Fruit fly (Drosophila melanogaster) whole organism, pupa: ENCODE results near the gene nis.
A peak's percentile ranks its signal among the peaks of the same experiment; 100 is the strongest.

Experiments
- CG10348 ChIP-seq: fragments of 200-800 bp; sonication (Bioruptor generic); IDR thresholded peaks from 2 replicates; pipeline ENCODE4 v1.3.6; 2022; ENCODE audit warnings: missing biosample characterization, missing genetic modification characterization
- CG12605 ChIP-seq: fragments of 200-800 bp; sonication (Bioruptor generic); IDR thresholded peaks from 2 replicates; pipeline ENCODE4 v1.3.6; 2022; ENCODE audit warnings: missing biosample characterization, missing genetic modification characterization
- CG13204 ChIP-seq: fragments of 200-800 bp; sonication (Bioruptor generic); optimal IDR thresholded peaks from 2 replicates; lab custom pipeline; 2018; ENCODE audit warnings: missing biosample characterization, mild to moderate bottlenecking, missing genetic modification characterization, moderate library complexity
- CG14655 ChIP-seq: fragments of 200-800 bp; sonication (Bioruptor generic); optimal IDR thresholded peaks from 3 replicates; lab custom pipeline; 2017; ENCODE audit warnings: mild to moderate bottlenecking, missing biosample characterization, missing genetic modification reagents, missing genetic modification characterization
- CG15710 ChIP-seq: fragments of 200-800 bp; sonication (Bioruptor generic); optimal IDR thresholded peaks from 2 replicates; lab custom pipeline; 2018; ENCODE audit warnings: missing biosample characterization, mild to moderate bottlenecking, missing genetic modification characterization, moderate library complexity
- CG17806 ChIP-seq: fragments of 200-800 bp; sonication (Bioruptor generic); optimal IDR thresholded peaks from 2 replicates; lab custom pipeline; 2018; ENCODE audit warnings: missing biosample characterization, mild to moderate bottlenecking, missing genetic modification characterization, moderate library complexity
- CG32121 ChIP-seq: fragments of 200-800 bp; sonication (Bioruptor generic); IDR thresholded peaks from 2 replicates; pipeline ENCODE4 v1.3.6; 2022; ENCODE audit warnings: missing biosample characterization, missing genetic modification characterization
- CG34367 ChIP-seq: fragments of 200-800 bp; sonication (Bioruptor generic); optimal IDR thresholded peaks from 2 replicates; lab custom pipeline; 2018; ENCODE audit warnings: missing biosample characterization, mild to moderate bottlenecking, missing genetic modification characterization
- CG4496 ChIP-seq: fragments of 200-800 bp; sonication (Bioruptor generic); IDR thresholded peaks from 3 replicates; pipeline ENCODE4 v1.3.6; 2022; ENCODE audit warnings: missing biosample characterization, missing genetic modification characterization
- CG8159 ChIP-seq: fragments of 200-800 bp; sonication (Bioruptor generic); optimal IDR thresholded peaks from 3 replicates; lab custom pipeline; 2018; ENCODE audit warnings: missing biosample characterization, mild to moderate bottlenecking, missing genetic modification characterization, moderate library complexity
- CG8301 ChIP-seq: fragments of 200-800 bp; sonication (Bioruptor generic); optimal IDR thresholded peaks from 2 replicates; lab custom pipeline; 2018; ENCODE audit warnings: missing biosample characterization, mild to moderate bottlenecking, missing genetic modification characterization
- CG9948 ChIP-seq: fragments of 200-800 bp; sonication (Bioruptor generic); optimal IDR thresholded peaks from 2 replicates; lab custom pipeline; 2018; ENCODE audit warnings: missing biosample characterization, mild to moderate bottlenecking, missing genetic modification characterization, moderate library complexity
- D1 ChIP-seq: fragments of 200-800 bp; sonication (Bioruptor generic); optimal IDR thresholded peaks from 2 replicates; lab custom pipeline; 2018; ENCODE audit warnings: missing biosample characterization, mild to moderate bottlenecking, missing genetic modification characterization, moderate library complexity
- EcR ChIP-seq: fragments of 200-800 bp; sonication (Bioruptor generic); optimal IDR thresholded peaks from 3 replicates; lab custom pipeline; 2019; ENCODE audit warnings: missing biosample characterization, missing genetic modification characterization, mild to moderate bottlenecking, moderate library complexity, missing genetic modification reagents
- Ets98B ChIP-seq: fragments of 200-800 bp; sonication (Bioruptor generic); IDR thresholded peaks from 2 replicates; pipeline ENCODE4 v1.3.6; 2022; ENCODE audit warnings: missing biosample characterization, missing genetic modification characterization
- Pif1A ChIP-seq: fragments of 200-800 bp; sonication (Bioruptor generic); optimal IDR thresholded peaks from 3 replicates; lab custom pipeline; 2016; ENCODE audit warnings: missing biosample characterization, missing genetic modification characterization
- Pif1B ChIP-seq: fragments of 200-800 bp; sonication (Bioruptor generic); optimal IDR thresholded peaks from 3 replicates; lab custom pipeline; 2016; ENCODE audit warnings: missing biosample characterization, missing genetic modification characterization
- Snoo ChIP-seq: fragments of 200-800 bp; sonication (Bioruptor generic); optimal IDR thresholded peaks from 3 replicates; lab custom pipeline; 2017; ENCODE audit warnings: missing biosample characterization, mild to moderate bottlenecking, missing genetic modification characterization, inconsistent platforms
- fd96Ca ChIP-seq: fragments of 200-800 bp; sonication (Bioruptor generic); IDR thresholded peaks from 3 replicates; pipeline ENCODE4 v1.3.6; 2022; ENCODE audit warnings: missing biosample characterization, missing genetic modification characterization
- gl ChIP-seq: fragments of 200-800 bp; sonication (Bioruptor generic); optimal IDR thresholded peaks from 2 replicates; lab custom pipeline; 2018; ENCODE audit warnings: missing biosample characterization, mild to moderate bottlenecking, missing genetic modification characterization
- rn ChIP-seq: fragments of 200-800 bp; sonication (Bioruptor generic); IDR thresholded peaks from 2 replicates; pipeline ENCODE4 v1.3.6; 2022; ENCODE audit warnings: missing biosample characterization, missing genetic modification characterization

Gene nis

dm6 chr2L:1556697-1557564 lies 30.0 kb downstream of the nis start:
- TF ChIP-seq D1 (no peak), CG9948 (tag; lab: Kevin White, UChicago) (peak; percentile 6), fd96Ca (no peak), Ets98B (GFP tag; lab: Robert Waterston, UW) (no peak), CG8301 (tag; lab: Kevin White, UChicago) (no peak), CG13204 (GFP tag; lab: Kevin White, UChicago) (no peak), rn (GFP tag; lab: Robert Waterston, UW) (no peak), CG12605 (GFP tag; lab: Robert Waterston, UW) (no peak), CG10348 (GFP tag; lab: Robert Waterston, UW) (no peak), CG34367 (no peak), Snoo (tag; lab: Kevin White, UChicago) (no peak), Pif1B (no peak), CG4496 (GFP tag; lab: Robert Waterston, UW) (no peak), CG14655 (GFP tag; lab: Kevin White, UChicago) (peak; percentile 28), CG8159 (peak; percentile 47), CG15710 (tag; lab: Kevin White, UChicago) (peak; percentile 21), gl (tag; lab: Kevin White, UChicago) (no peak), CG17806 (no peak), CG32121 (GFP tag; lab: Robert Waterston, UW) (no peak), Pif1A (GFP tag; lab: Kevin White, UChicago) (peak; percentile 12), EcR (GFP tag; lab: Kevin White, UChicago) (no peak)

- TF ChIP-seq Pif1A (GFP tag; lab: Kevin White, UChicago) (no peak), CG17806 (no peak), CG4496 (GFP tag; lab: Robert Waterston, UW) (peak; percentile 52; the same call in 2 of the 3 replicates), CG13204 (GFP tag; lab: Kevin White, UChicago) (peak; percentile 18), Ets98B (GFP tag; lab: Robert Waterston, UW) (peak; percentile 12; the same call in 1 of the 2 replicates), CG32121 (GFP tag; lab: Robert Waterston, UW) (0 out of 2 replicates have a peak, but pooled peaks have one; percentile 30), rn (GFP tag; lab: Robert Waterston, UW) (no peak)
Observed at dm6 chr2L:1554954-1555353, 32.0 kb downstream of the nis start, which contains the start of gene haf. TSS of gene haf (plus strand) at chr2L:1555129.

dm6 chr2L:1547860-1548259 lies 39.1 kb downstream of the nis start:
- TF ChIP-seq Snoo (tag; lab: Kevin White, UChicago) (no peak), CG10348 (GFP tag; lab: Robert Waterston, UW) (no peak), CG15710 (tag; lab: Kevin White, UChicago) (no peak), rn (GFP tag; lab: Robert Waterston, UW) (no peak), CG12605 (GFP tag; lab: Robert Waterston, UW) (no peak), CG8301 (tag; lab: Kevin White, UChicago) (no peak), CG14655 (GFP tag; lab: Kevin White, UChicago) (no peak), CG32121 (GFP tag; lab: Robert Waterston, UW) (no peak), CG9948 (tag; lab: Kevin White, UChicago) (no peak), CG17806 (no peak), fd96Ca (no peak)

- TF ChIP-seq CG10348 (GFP tag; lab: Robert Waterston, UW) = no peak
- peak; percentile 74 for TF ChIP-seq CG14655 (GFP tag; lab: Kevin White, UChicago)
- TF ChIP-seq CG12605 (GFP tag; lab: Robert Waterston, UW) = no peak
- TF ChIP-seq gl (tag; lab: Kevin White, UChicago) = no peak
- TF ChIP-seq Ets98B (GFP tag; lab: Robert Waterston, UW) = no peak
- TF ChIP-seq CG34367 = no peak
- no peak for TF ChIP-seq CG4496 (GFP tag; lab: Robert Waterston, UW)
- peak; percentile 69 for TF ChIP-seq CG8301 (tag; lab: Kevin White, UChicago)
Observed at dm6 chr2L:1538132-1538531, 48.8 kb downstream of the nis start.

- TF ChIP-seq rn (GFP tag; lab: Robert Waterston, UW) (no peak), EcR (GFP tag; lab: Kevin White, UChicago) (no peak), D1 (no peak), CG15710 (tag; lab: Kevin White, UChicago) (no peak), gl (tag; lab: Kevin White, UChicago) (no peak), CG9948 (tag; lab: Kevin White, UChicago) (no peak), CG10348 (GFP tag; lab: Robert Waterston, UW) (no peak), Pif1B (no peak), CG12605 (GFP tag; lab: Robert Waterston, UW) (no peak), CG17806 (no peak), Snoo (tag; lab: Kevin White, UChicago) (no peak), CG13204 (GFP tag; lab: Kevin White, UChicago) (no peak), CG8301 (tag; lab: Kevin White, UChicago) (peak; percentile 22), CG34367 (no peak), CG4496 (GFP tag; lab: Robert Waterston, UW) (peak; percentile 11; the same call in 1 of the 3 replicates), CG8159 (no peak), CG32121 (GFP tag; lab: Robert Waterston, UW) (peak; percentile 68), Ets98B (GFP tag; lab: Robert Waterston, UW) (peak; percentile 72), CG14655 (GFP tag; lab: Kevin White, UChicago) (no peak), fd96Ca (no peak), Pif1A (GFP tag; lab: Kevin White, UChicago) (no peak)
- TF ChIP-seq, all 21 proteins: peak for 4
Observed at dm6 chr2L:1535231-1535630, 51.7 kb downstream of the nis start.
